Worm (Caenorhabditis elegans): ENCODE measurements around the gene C07D10.6.

DNA sequence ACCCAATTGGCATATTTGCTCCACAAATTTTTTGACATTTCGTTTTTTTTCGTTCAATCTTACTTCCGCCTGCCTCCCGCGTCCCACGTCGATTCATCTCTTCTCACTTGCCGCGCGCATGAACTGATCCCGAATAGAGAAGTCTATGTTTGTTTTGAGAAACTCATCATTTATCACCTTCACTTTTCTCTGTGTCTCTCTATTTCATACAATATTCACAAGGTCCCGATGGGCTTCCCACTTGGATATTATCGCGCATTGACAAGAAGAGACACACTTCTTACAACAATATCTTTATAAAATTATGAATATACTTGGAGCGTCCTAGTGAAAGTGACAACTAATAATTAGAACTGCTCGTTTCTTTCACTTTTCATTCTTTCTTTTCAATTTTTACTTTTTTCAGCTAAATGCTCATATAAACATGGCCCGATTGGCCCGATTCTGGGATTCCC, 20.6 kb upstream of the C07D10.6 start, which contains the start of gene insc-1:
- TF ChIP-seq ets-4 (GFP tag; optimal IDR thresholded peaks at IDR 0.05) (no peak), attf-6 (GFP tag; IDR thresholded peaks at IDR 0.05) (no peak), hmg-1.2 (GFP tag; IDR thresholded peaks at IDR 0.05) (no peak), hmg-20 (GFP tag; IDR thresholded peaks at IDR 0.05) (no peak), sptf-2 (GFP tag; optimal IDR thresholded peaks at IDR 0.05) (no peak)
